Worm (Caenorhabditis elegans): Measurements from ENCODE around the gene sor-3.

The sor-3 gene

DNA sequence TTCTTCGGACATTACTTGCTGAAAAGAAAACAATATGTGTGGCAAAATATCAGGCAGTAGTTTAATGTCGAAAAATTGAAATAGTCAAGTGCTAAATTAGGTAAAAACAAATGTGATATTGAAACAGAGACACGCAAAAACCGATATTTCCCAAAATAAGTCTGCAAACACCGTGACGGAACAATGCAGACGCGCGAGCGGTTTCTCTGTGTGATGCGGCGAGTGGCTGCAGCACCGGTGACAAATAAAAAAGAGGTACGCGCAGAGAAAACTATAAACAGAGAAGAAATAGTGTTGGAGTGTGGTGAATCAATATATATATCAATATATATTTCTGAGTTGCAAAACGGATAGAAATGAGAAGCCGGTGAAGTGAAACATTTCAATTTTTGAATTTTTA, 29.3 kb downstream of the sor-3 start, which contains the start of gene ife-2 (continued):
- TF ChIP-seq efl-1 (optimal IDR thresholded peaks at IDR 0.05) (peak; percentile 52 to 58), efl-1 (GFP tag; optimal IDR thresholded peaks at IDR 0.05 in 1 of 2) (peak; percentile 51 to 94), nhr-47 (tag; optimal IDR thresholded peaks at IDR 0.05) (peak; percentile 76), C34B4.2 (tag; optimal IDR thresholded peaks at IDR 0.05) (no peak), hpl-2 (GFP tag; optimal IDR thresholded peaks at IDR 0.05) (no peak), aly-2 (tag; optimal IDR thresholded peaks at IDR 0.05) (no peak), skn-1 (tag; optimal IDR thresholded peaks at IDR 0.05) (peak; percentile 85), pqm-1 (tag; optimal IDR thresholded peaks at IDR 0.05) (no peak), sox-4 (tag; optimal IDR thresholded peaks at IDR 0.05) (no peak), nhr-28 (tag; optimal IDR thresholded peaks at IDR 0.05) (no peak), ama-1 (optimal IDR thresholded peaks at IDR 0.05) (no peak), jun-1 (tag; optimal IDR thresholded peaks at IDR 0.05) (peak; percentile 54), tlp-1 (tag; optimal IDR thresholded peaks at IDR 0.05) (no peak), egl-13 (tag; optimal IDR thresholded peaks at IDR 0.05) (peak; percentile 38), C16A3.4 (tag; optimal IDR thresholded peaks at IDR 0.05) (peak; percentile 77), unc-62 (GFP tag; optimal IDR thresholded peaks at IDR 0.05) (no peak), sptf-1 (tag; optimal IDR thresholded peaks at IDR 0.05) (no peak), snpc-4 (tag; optimal IDR thresholded peaks at IDR 0.05) (peak; percentile 6), C04F5.9 (tag; optimal IDR thresholded peaks at IDR 0.05) (peak; percentile 10), fkh-8 (tag; optimal IDR thresholded peaks at IDR 0.05) (peak; percentile 19), nhr-90 (tag; optimal IDR thresholded peaks at IDR 0.05; ENCODE audit: poor library complexity) (peak; percentile 75), tbx-2 (tag; optimal IDR thresholded peaks at IDR 0.05) (peak; percentile 74), unc-98 (GFP tag; IDR thresholded peaks at IDR 0.05) (no peak), vab-15 (tag; optimal IDR thresholded peaks at IDR 0.05) (no peak), fkh-4 (tag; optimal IDR thresholded peaks at IDR 0.05; ENCODE audit: borderline replicate concordance) (no peak), zag-1 (tag; optimal IDR thresholded peaks at IDR 0.05) (no peak), ceh-88 (GFP tag; IDR thresholded peaks at IDR 0.05) (peak; percentile 47; the same call in 1 of the 2 replicates), nhr-237 (tag; optimal IDR thresholded peaks at IDR 0.05) (no peak), elt-3 (tag; optimal IDR thresholded peaks at IDR 0.05) (peak in 1 of 6 experiments; percentile 47), fos-1 (tag; optimal IDR thresholded peaks at IDR 0.05) (peak; percentile 5), ets-5 (GFP tag; IDR thresholded peaks at IDR 0.05) (no peak), nhr-84 (tag; optimal IDR thresholded peaks at IDR 0.05) (no peak), egl-27 (tag; optimal IDR thresholded peaks at IDR 0.05) (no peak), dsc-1 (tag; optimal IDR thresholded peaks at IDR 0.05) (peak; percentile 34), nhr-77 (tag; optimal IDR thresholded peaks at IDR 0.05) (peak; percentile 7), pag-3 (tag; optimal IDR thresholded peaks at IDR 0.05; ENCODE audit: borderline replicate concordance, insufficient read depth) (no peak), nhr-76 (tag; optimal IDR thresholded peaks at IDR 0.05) (no peak), Y116A8C.19 (tag; optimal IDR thresholded peaks at IDR 0.05; ENCODE audit: borderline replicate concordance) (no peak), mef-2 (tag; optimal IDR thresholded peaks at IDR 0.05) (peak; percentile 45), hlh-17 (GFP tag; optimal IDR thresholded peaks at IDR 0.05; ENCODE audit: borderline replicate concordance) (no peak), elt-2 (tag; optimal IDR thresholded peaks at IDR 0.05) (peak; percentile 26), aha-1 (tag; optimal IDR thresholded peaks at IDR 0.05) (no peak), mab-9 (GFP tag; IDR thresholded peaks at IDR 0.05) (no peak), xbp-1 (tag; optimal IDR thresholded peaks at IDR 0.05) (peak; percentile 69), nhr-11 (tag; optimal IDR thresholded peaks at IDR 0.05) (no peak), ceh-82 (tag; optimal IDR thresholded peaks at IDR 0.05) (peak; percentile 21 to 65 (median 40)), nhr-20 (tag; optimal IDR thresholded peaks at IDR 0.05) (peak; percentile 81), mep-1 (tag; optimal IDR thresholded peaks at IDR 0.05) (peak; percentile 90), lir-3 (tag; optimal IDR thresholded peaks at IDR 0.05; ENCODE audit: poor library complexity) (peak; percentile 63), ceh-63 (GFP tag; optimal IDR thresholded peaks at IDR 0.05) (no peak), hlh-4 (tag; optimal IDR thresholded peaks at IDR 0.05) (no peak), dpl-1 (GFP tag; optimal IDR thresholded peaks at IDR 0.05) (peak; percentile 55 to 78 (median 76)), sup-37 (GFP tag; optimal IDR thresholded peaks at IDR 0.05) (peak; percentile 44), lsy-2 (tag; optimal IDR thresholded peaks at IDR 0.05) (peak; percentile 70 to 75)
